Worm (Caenorhabditis elegans) whole organism, young adult: ENCODE results near the gene nol-6.

ENCODE experiments used
- Y56A3A.18 ChIP-seq: fragments of 200-800 bp; sonication (Bioruptor generic); IDR thresholded peaks from 2 replicates; pipeline ENCODE4 v1.3.6; 2022; ENCODE audit warnings: missing genetic modification reagents, missing genetic modification characterization, missing compliant biosample characterization
- cebp-1 ChIP-seq, 2 experiments: fragments of 200-800 bp in 1 of 2; sonication (Bioruptor generic) in 1 of 2; sonication (generic microtip) in 1 of 2; IDR thresholded peaks in 1 of 2; optimal IDR thresholded peaks in 1 of 2; 2 replicates each; pipeline versions ENCODE4 v1.3.6 to Lab custom; 2017 to 2022; ENCODE audit warnings: missing compliant biosample characterization in 2 of 2, missing genetic modification characterization in 2 of 2, mild to moderate bottlenecking in 1 of 2, missing genetic modification reagents in 1 of 2, moderate library complexity in 1 of 2
- hmg-20 ChIP-seq: fragments of 200-800 bp; sonication (Bioruptor generic); IDR thresholded peaks from 2 replicates; pipeline ENCODE4 v1.3.6; 2022; ENCODE audit warnings: missing genetic modification reagents, missing genetic modification characterization, missing compliant biosample characterization
- zim-3 ChIP-seq: sonication (generic microtip); optimal IDR thresholded peaks from 2 replicates; lab custom pipeline; 2017; ENCODE audit warnings: mild to moderate bottlenecking, missing genetic modification characterization, moderate library complexity, missing compliant biosample characterization

- TF ChIP-seq cebp-1 (GFP tag; IDR thresholded peaks at IDR 0.05; lab: Robert Waterston, UW), result no peak
- TF ChIP-seq cebp-1 (tag; optimal IDR thresholded peaks at IDR 0.05; lab: Kevin White, UChicago), result no peak
- no peak for TF ChIP-seq Y56A3A.18 (GFP tag; lab: Robert Waterston, UW)
- no peak for TF ChIP-seq hmg-20 (GFP tag; lab: Robert Waterston, UW)
- no peak for TF ChIP-seq zim-3 (tag; lab: Kevin White, UChicago)
These were observed 4.2 kb upstream of the nol-6 start for ce11 chrII:1441479-1441878.
